Worm (Caenorhabditis elegans) whole organism, L4/young adult: ENCODE measurements around the gene F52E1.9.

Experiments used
- W03F9.2 ChIP-seq: fragments of 150-350 bp; optimal IDR thresholded peaks from 2 replicates; lab custom pipeline; 2014; ENCODE audit warnings: missing biosample characterization, missing genetic modification characterization
- dao-5 ChIP-seq: sonication (generic microtip); optimal IDR thresholded peaks from 2 replicates; lab custom pipeline; 2016; ENCODE audit warnings: missing genotype, missing genetic modification characterization, moderate library complexity, missing compliant biosample characterization
- him-1 ChIP-seq: sonication (generic microtip); optimal IDR thresholded peaks from 2 replicates; lab custom pipeline; 2016; ENCODE audit warnings: missing genotype, missing genetic modification reagents, missing genetic modification characterization, missing compliant biosample characterization

The F52E1.9 gene

ce11 chrV:8358702-8359101, 43.8 kb downstream of the F52E1.9 start:
- TF ChIP-seq dao-5 (tag; lab: Kevin White, UChicago) (no peak), him-1 (no peak), W03F9.2 (tag; lab: Kevin White, UChicago) (no peak)

ce11 chrV:8357756-8358155, 44.7 kb downstream of the F52E1.9 start:
- TF ChIP-seq dao-5 (tag; lab: Kevin White, UChicago) (no peak), him-1 (no peak), W03F9.2 (tag; lab: Kevin White, UChicago) (no peak)

DNA sequence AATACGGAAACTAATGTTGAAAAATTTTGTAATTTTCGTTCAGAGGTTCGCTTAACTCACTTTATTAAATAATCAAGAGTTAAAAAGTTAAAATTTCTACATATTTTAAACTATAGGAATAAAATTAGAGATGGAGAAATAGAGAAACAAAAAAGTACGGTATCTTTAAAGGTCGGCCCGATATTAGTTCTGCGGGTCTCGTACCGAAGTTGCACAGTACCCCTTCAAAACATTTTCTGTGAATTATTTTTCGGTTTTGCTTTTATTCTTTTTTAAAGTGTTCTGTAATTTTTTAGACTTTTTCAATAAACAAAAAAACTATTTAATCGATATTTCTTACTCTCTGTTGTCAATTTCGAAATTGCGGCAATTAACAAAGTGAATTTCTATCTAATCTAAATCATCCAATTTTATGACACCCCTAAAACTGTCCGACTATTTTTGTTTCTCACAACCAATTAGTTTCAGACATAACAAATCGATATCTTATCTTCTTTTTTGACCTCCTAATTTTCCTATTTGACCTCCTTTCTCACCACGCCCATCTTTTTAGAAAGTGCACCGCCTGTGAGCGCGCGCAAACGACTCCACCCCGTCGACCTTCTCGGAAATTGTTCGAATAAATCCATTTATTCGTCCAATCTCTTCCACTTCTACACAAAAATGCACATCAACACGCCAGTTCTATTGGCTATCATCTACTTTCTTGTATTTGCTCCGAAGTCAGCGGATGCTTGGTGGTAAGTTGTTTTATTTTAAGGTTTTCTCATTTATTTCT, 46.8 kb downstream of the F52E1.9 start, which contains the start of gene mom-2:
Gene mom-2, plus strand, starts transcription at position 554 of the 778 bp plus-strand sequence.
- no peak for TF ChIP-seq dao-5 (tag; lab: Kevin White, UChicago)
- TF ChIP-seq W03F9.2 (tag; lab: Kevin White, UChicago), result no peak
- no peak for TF ChIP-seq him-1

- TF ChIP-seq W03F9.2 (tag; lab: Kevin White, UChicago), result no peak
- no peak for TF ChIP-seq him-1
- TF ChIP-seq dao-5 (tag; lab: Kevin White, UChicago), result no peak
These were observed 51.1 kb downstream of the F52E1.9 start, which contains the start of gene srsx-22 for ce11 chrV:8351371-8351770. TSS of gene srsx-22 (plus strand) at chrV:8351671.

ce11 chrV:8349950-8350349, 52.5 kb downstream of the F52E1.9 start:
- no peak for TF ChIP-seq dao-5 (tag; lab: Kevin White, UChicago)
- TF ChIP-seq W03F9.2 (tag; lab: Kevin White, UChicago), result no peak
- no peak for TF ChIP-seq him-1

DNA sequence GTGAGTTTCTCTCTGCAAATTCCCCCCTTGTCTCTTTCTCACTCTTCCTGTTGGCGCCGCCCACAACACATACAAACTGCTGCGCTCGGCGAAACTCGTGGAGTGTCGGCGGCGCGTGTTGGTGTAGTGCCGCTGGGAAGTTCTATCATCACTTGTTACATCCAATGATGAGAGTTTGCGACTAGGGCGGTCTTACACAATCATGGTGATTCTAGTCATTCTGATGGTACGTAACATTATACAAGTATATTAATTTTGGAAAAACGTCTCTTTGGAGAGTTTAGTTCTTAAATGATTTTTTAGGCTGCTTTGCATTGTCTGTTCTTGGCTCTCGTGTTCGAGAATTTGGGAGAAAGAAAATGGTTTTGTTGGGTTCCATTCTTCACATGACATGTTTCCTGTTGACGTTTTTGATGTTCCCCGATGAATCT, 53.5 kb downstream of the F52E1.9 start:
- TF ChIP-seq W03F9.2 (tag; lab: Kevin White, UChicago) (peak; percentile 67), him-1 (peak; percentile 50), dao-5 (tag; lab: Kevin White, UChicago) (no peak)
